Fruit fly (Drosophila melanogaster) whole organism, embryonic: ENCODE measurements around the gene term.
A peak's percentile ranks its signal among the peaks of the same experiment; 100 is the strongest.

Experiments
- Abd-B ChIP-seq: fragments of 200-800 bp; sonication (Bioruptor generic); optimal IDR thresholded peaks from 2 replicates; lab custom pipeline; 2018; ENCODE audit warnings: missing biosample characterization, mild to moderate bottlenecking, missing genetic modification characterization, moderate library complexity
- Ada2b ChIP-seq: fragments of 200-800 bp; sonication (Bioruptor generic); IDR thresholded peaks from 2 replicates; pipeline ENCODE4 v1.3.6; 2022; ENCODE audit warnings: missing biosample characterization, missing genetic modification characterization
- Adf1 ChIP-seq: fragments of 200-800 bp; sonication (Bioruptor generic); IDR thresholded peaks from 2 replicates; pipeline ENCODE4 v1.3.6; 2022; ENCODE audit warnings: missing biosample characterization, missing genetic modification characterization
- Antp ChIP-seq: fragments of 200-800 bp; sonication (Bioruptor generic); optimal IDR thresholded peaks from 3 replicates; lab custom pipeline; 2016; ENCODE audit warnings: missing biosample characterization, missing genetic modification characterization
- B-H1 ChIP-seq: fragments of 200-800 bp; sonication (Bioruptor generic); IDR thresholded peaks from 3 replicates; pipeline ENCODE4 v1.3.6; 2022; ENCODE audit warnings: missing biosample characterization, missing genetic modification characterization
- CG10147 ChIP-seq: fragments of 200-800 bp; sonication (Bioruptor generic); optimal IDR thresholded peaks from 2 replicates; lab custom pipeline; 2019; ENCODE audit warnings: missing biosample characterization, mild to moderate bottlenecking, missing genetic modification characterization, moderate library complexity
- CG10267 ChIP-seq: fragments of 200-800 bp; sonication (Bioruptor generic); optimal IDR thresholded peaks from 2 replicates; lab custom pipeline; 2018; ENCODE audit warnings: missing biosample characterization, mild to moderate bottlenecking, missing genetic modification characterization, moderate library complexity
- CG10959 ChIP-seq: fragments of 200-800 bp; sonication (Bioruptor generic); IDR thresholded peaks from 2 replicates; pipeline ENCODE4 v1.3.6; 2022; ENCODE audit warnings: missing biosample characterization, missing genetic modification characterization
- CG10979 ChIP-seq: fragments of 200-800 bp; sonication (Bioruptor generic); optimal IDR thresholded peaks from 2 replicates; lab custom pipeline; 2018; ENCODE audit warnings: missing biosample characterization, mild to moderate bottlenecking, missing genetic modification characterization, moderate library complexity
- CG14050 ChIP-seq: fragments of 200-800 bp; sonication (Bioruptor generic); IDR thresholded peaks from 3 replicates; pipeline ENCODE4 v1.3.6; 2022; ENCODE audit warnings: missing biosample characterization, missing genetic modification characterization
- CG17612 ChIP-seq: fragments of 200-800 bp; sonication (Bioruptor generic); IDR thresholded peaks from 2 replicates; pipeline ENCODE4 v1.3.6; 2022; ENCODE audit warnings: missing biosample characterization, missing genetic modification characterization
- CG18011 ChIP-seq: fragments of 200-800 bp; sonication (Bioruptor generic); optimal IDR thresholded peaks from 2 replicates; lab custom pipeline; 2017; ENCODE audit warnings: missing biosample characterization, missing genetic modification characterization, mild to moderate bottlenecking, moderate library complexity, missing genotype
- CG30403 ChIP-seq: fragments of 200-800 bp; sonication (Bioruptor generic); optimal IDR thresholded peaks from 3 replicates; lab custom pipeline; 2016; ENCODE audit warnings: missing biosample characterization, missing genetic modification characterization
- CG30431 ChIP-seq: fragments of 200-800 bp; sonication (Bioruptor generic); optimal IDR thresholded peaks from 2 replicates; lab custom pipeline; 2017; ENCODE audit warnings: missing biosample characterization, missing genetic modification characterization
- CG31388 ChIP-seq: fragments of 200-800 bp; sonication (Bioruptor generic); optimal IDR thresholded peaks from 2 replicates; lab custom pipeline; 2016; ENCODE audit warnings: missing biosample characterization, missing genetic modification characterization
- CG4282 ChIP-seq: fragments of 200-800 bp; sonication (Bioruptor generic); optimal IDR thresholded peaks from 2 replicates; lab custom pipeline; 2016; ENCODE audit warnings: missing biosample characterization, missing genetic modification characterization
- CG4404 ChIP-seq: fragments of 200-800 bp; sonication (Bioruptor generic); IDR thresholded peaks from 2 replicates; pipeline ENCODE4 v1.3.6; 2022; ENCODE audit warnings: missing biosample characterization, missing genetic modification characterization
- CG5180 ChIP-seq: fragments of 200-800 bp; sonication (Bioruptor generic); optimal IDR thresholded peaks from 3 replicates; lab custom pipeline; 2017; ENCODE audit warnings: missing biosample characterization, missing genetic modification characterization, mild to moderate bottlenecking, moderate library complexity, missing genetic modification reagents
- CG7745 ChIP-seq: fragments of 200-800 bp; sonication (Bioruptor generic); optimal IDR thresholded peaks from 2 replicates; lab custom pipeline; 2018; ENCODE audit warnings: missing biosample characterization, mild to moderate bottlenecking, missing genetic modification characterization, moderate library complexity
- CG7987 ChIP-seq: fragments of 200-800 bp; sonication (Bioruptor generic); optimal IDR thresholded peaks from 2 replicates; lab custom pipeline; 2018; ENCODE audit warnings: missing biosample characterization, mild to moderate bottlenecking, missing genetic modification characterization, moderate library complexity
- CG8359 ChIP-seq: fragments of 200-800 bp; sonication (Bioruptor generic); optimal IDR thresholded peaks from 2 replicates; lab custom pipeline; 2017; ENCODE audit warnings: missing biosample characterization, mild to moderate bottlenecking, missing genetic modification characterization, borderline replicate concordance
- Dref ChIP-seq: fragments of 200-800 bp; sonication (Bioruptor generic); IDR thresholded peaks from 2 replicates; pipeline ENCODE4 v1.3.6; 2022; ENCODE audit warnings: missing biosample characterization, missing genetic modification characterization
- ERR ChIP-seq: fragments of 200-800 bp; sonication (Bioruptor generic); optimal IDR thresholded peaks from 2 replicates; lab custom pipeline; 2016; ENCODE audit warnings: missing biosample characterization, missing genetic modification characterization
- Fer1 ChIP-seq: fragments of 200-800 bp; sonication (Bioruptor generic); optimal IDR thresholded peaks from 2 replicates; lab custom pipeline; 2017; ENCODE audit warnings: missing biosample characterization, mild to moderate bottlenecking, missing genetic modification characterization
- Lim3 ChIP-seq: fragments of 200-800 bp; sonication (Bioruptor generic); IDR thresholded peaks from 2 replicates; pipeline ENCODE4 v1.3.6; 2022; ENCODE audit warnings: missing biosample characterization, missing genetic modification characterization
- NK7.1 ChIP-seq: fragments of 200-800 bp; sonication (Bioruptor generic); optimal IDR thresholded peaks from 3 replicates; lab custom pipeline; 2016; ENCODE audit warnings: missing biosample characterization, missing genetic modification characterization
- Nf-YC ChIP-seq: fragments of 200-800 bp; optimal IDR thresholded peaks from 3 replicates; lab custom pipeline; 2019; ENCODE audit warnings: missing biosample characterization, mild to moderate bottlenecking, missing genetic modification characterization, moderate library complexity
- Oaz ChIP-seq: fragments of 200-800 bp; sonication (Bioruptor generic); IDR thresholded peaks from 2 replicates; pipeline ENCODE4 v1.3.6; 2022; ENCODE audit warnings: missing biosample characterization, missing genetic modification characterization
- Spps ChIP-seq: fragments of 200-800 bp; sonication (Bioruptor generic); optimal IDR thresholded peaks from 2 replicates; lab custom pipeline; 2018; ENCODE audit warnings: missing biosample characterization, mild to moderate bottlenecking, missing genetic modification characterization
- Taf1 ChIP-seq: fragments of 200-800 bp; sonication (Bioruptor generic); IDR thresholded peaks from 2 replicates; pipeline ENCODE4 v1.3.6; 2022; ENCODE audit warnings: missing biosample characterization, missing genetic modification characterization
- Xrp1 ChIP-seq: fragments of 200-800 bp; sonication (Bioruptor generic); IDR thresholded peaks from 2 replicates; pipeline ENCODE4 v1.3.6; 2022; ENCODE audit warnings: missing biosample characterization, missing genetic modification characterization
- bbx ChIP-seq: fragments of 200-800 bp; sonication (Bioruptor generic); IDR thresholded peaks from 2 replicates; pipeline ENCODE4 v1.3.6; 2022; ENCODE audit warnings: missing biosample characterization, missing genetic modification characterization; ENCODE audit not compliant: partially characterized antibody
- ci ChIP-seq: fragments of 200-800 bp; sonication (Bioruptor generic); IDR thresholded peaks from 3 replicates; pipeline ENCODE4 v1.3.6; 2022; ENCODE audit warnings: missing biosample characterization, missing genetic modification characterization
- disco-r ChIP-seq: fragments of 200-800 bp; sonication (Bioruptor generic); optimal IDR thresholded peaks from 2 replicates; lab custom pipeline; 2016; ENCODE audit warnings: missing biosample characterization, missing genetic modification characterization
- dm ChIP-seq: fragments of 200-800 bp; sonication (Bioruptor generic); optimal IDR thresholded peaks from 3 replicates; lab custom pipeline; 2016; ENCODE audit warnings: missing biosample characterization, missing genetic modification characterization
- eyg ChIP-seq: fragments of 200-800 bp; sonication (Bioruptor generic); optimal IDR thresholded peaks from 3 replicates; lab custom pipeline; 2016; ENCODE audit warnings: missing biosample characterization, missing genetic modification characterization
- fd3F ChIP-seq: fragments of 200-800 bp; sonication (Bioruptor generic); optimal IDR thresholded peaks from 2 replicates; lab custom pipeline; 2018; ENCODE audit warnings: missing biosample characterization, mild to moderate bottlenecking, missing genetic modification characterization, moderate library complexity
- gcm ChIP-seq: fragments of 200-800 bp; sonication (Bioruptor generic); optimal IDR thresholded peaks from 2 replicates; lab custom pipeline; 2019; ENCODE audit warnings: missing biosample characterization, mild to moderate bottlenecking, missing genetic modification characterization, moderate library complexity
- nerfin-2 ChIP-seq: fragments of 200-800 bp; sonication (Bioruptor generic); IDR thresholded peaks from 2 replicates; pipeline ENCODE4 v1.3.6; 2022; ENCODE audit warnings: missing biosample characterization, missing genetic modification characterization; ENCODE audit not compliant: partially characterized antibody
- otp ChIP-seq: fragments of 200-800 bp; sonication (Bioruptor generic); IDR thresholded peaks from 3 replicates; pipeline ENCODE4, ENCODE4 v1.3.6; 2022; ENCODE audit warnings: missing biosample characterization, missing genetic modification characterization
- pnt ChIP-seq: fragments of 200-800 bp; sonication (Bioruptor generic); optimal IDR thresholded peaks from 3 replicates; lab custom pipeline; 2016; ENCODE audit warnings: missing biosample characterization, missing genetic modification characterization
- pzg ChIP-seq: fragments of 200-800 bp; sonication (Bioruptor generic); optimal IDR thresholded peaks from 3 replicates; lab custom pipeline; 2018; ENCODE audit warnings: missing biosample characterization, mild to moderate bottlenecking, missing genetic modification characterization, moderate library complexity
- sens ChIP-seq: fragments of 200-800 bp; sonication (Bioruptor generic); peaks from one replicate; lab custom pipeline; 2016; ENCODE audit warnings: missing biosample characterization, missing genetic modification characterization
- tll ChIP-seq, 2 experiments: fragments of 200-800 bp in 1 of 2; fragments of >200 bp in 1 of 2; sonication (Bioruptor generic) in 1 of 2; optimal IDR thresholded peaks; 2 replicates each; lab custom pipeline; 2017 to 2019; ENCODE audit warnings: missing biosample characterization in 2 of 2, missing genetic modification characterization in 2 of 2, mild to moderate bottlenecking in 1 of 2, moderate library complexity in 1 of 2
- tna ChIP-seq: fragments of 200-800 bp; sonication (Bioruptor generic); IDR thresholded peaks from 2 replicates; pipeline ENCODE4 v1.3.6; 2022; ENCODE audit warnings: missing biosample characterization, missing genetic modification characterization; ENCODE audit not compliant: partially characterized antibody
- zen2 ChIP-seq: fragments of 200-800 bp; sonication (Bioruptor generic); IDR thresholded peaks from 3 replicates; pipeline ENCODE4 v1.3.6; 2022; ENCODE audit warnings: missing biosample characterization, missing genetic modification characterization; ENCODE audit not compliant: partially characterized antibody
- zfh1 ChIP-seq: fragments of 200-800 bp; sonication (Bioruptor generic); IDR thresholded peaks from 3 replicates; pipeline ENCODE4 v1.3.6; 2022; ENCODE audit warnings: missing biosample characterization, missing genetic modification characterization

The term gene

dm6 chr3L:18617893-18618577 lies 24.5 kb upstream of the term start, which contains the start of the genes CG13380 and CG4174 (continued):
- no peak for TF ChIP-seq gcm
- peak; percentile 20 for TF ChIP-seq CG10267
- TF ChIP-seq fd3F = no peak
- TF ChIP-seq bbx = peak; percentile 93
- TF ChIP-seq dm (GFP tag; lab: Kevin White, UChicago) = no peak
- TF ChIP-seq Xrp1 (GFP tag; lab: Robert Waterston, UW) = peak; percentile 16; the same call in 1 of the 2 replicates
- TF ChIP-seq CG8359 = no peak
- no peak for TF ChIP-seq CG14050 (GFP tag; lab: Robert Waterston, UW)
- no peak for TF ChIP-seq CG10979
- TF ChIP-seq eyg (GFP tag; lab: Kevin White, UChicago) = no peak
- TF ChIP-seq Oaz (GFP tag; lab: Robert Waterston, UW) = no peak
- no peak for TF ChIP-seq NK7.1 (GFP tag; lab: Kevin White, UChicago)
- no peak for TF ChIP-seq CG10959 (GFP tag; lab: Robert Waterston, UW)
- peak; percentile 47; the same call in 1 of the 2 replicates for TF ChIP-seq Adf1 (GFP tag; lab: Robert Waterston, UW)
- TF ChIP-seq Ada2b (GFP tag; lab: Robert Waterston, UW) = no peak
- TF ChIP-seq CG18011 = no peak
- TF ChIP-seq pnt = no peak
- no peak for TF ChIP-seq Antp (GFP tag; lab: Kevin White, UChicago)
- peak; percentile 10 for TF ChIP-seq Abd-B
- TF ChIP-seq Lim3 (GFP tag; lab: Robert Waterston, UW) = no peak
- no peak for TF ChIP-seq disco-r (GFP tag; lab: Kevin White, UChicago)
- peak; percentile 27; the same call in 1 of the 2 replicates for TF ChIP-seq Dref
- peak; percentile 81 for TF ChIP-seq sens (GFP tag; lab: Kevin White, UChicago)
- no peak for TF ChIP-seq CG5180 (GFP tag; lab: Kevin White, UChicago)
- no peak for TF ChIP-seq ERR (GFP tag; lab: Kevin White, UChicago)
- no peak for TF ChIP-seq Fer1 (GFP tag; lab: Kevin White, UChicago)
- no peak for TF ChIP-seq CG30403
- no peak for TF ChIP-seq Spps (tag; lab: Kevin White, UChicago)
- TF ChIP-seq CG7745 (tag; lab: Kevin White, UChicago) = no peak
- TF ChIP-seq pzg (GFP tag; lab: Kevin White, UChicago) = peak; percentile 35
- no peak for TF ChIP-seq B-H1 (GFP tag; lab: Robert Waterston, UW)
- no peak for TF ChIP-seq CG17612
- TF ChIP-seq CG4404 = no peak
- no peak for TF ChIP-seq zfh1 (GFP tag; lab: Robert Waterston, UW)
- TF ChIP-seq otp (GFP tag; lab: Robert Waterston, UW) = no peak
- TF ChIP-seq CG7987 = no peak
- TF ChIP-seq CG30431 (GFP tag; lab: Kevin White, UChicago) = no peak
- peak in 1 of 2 experiments; percentile 35 for TF ChIP-seq tll (GFP tag; optimal IDR thresholded peaks at IDR 0.05; lab: Kevin White, UChicago)
- peak; percentile 92 for TF ChIP-seq tna (GFP tag; lab: Robert Waterston, UW)
- no peak for TF ChIP-seq CG10147 (GFP tag; lab: Kevin White, UChicago)
- no peak for TF ChIP-seq Taf1 (GFP tag; lab: Robert Waterston, UW)
- no peak for TF ChIP-seq Nf-YC (tag; lab: Kevin White, UChicago)
- no peak for TF ChIP-seq CG4282 (GFP tag; lab: Kevin White, UChicago)
- TF ChIP-seq ci (GFP tag; lab: Robert Waterston, UW) = no peak
- peak; percentile 87; the same call in 2 of the 3 replicates for TF ChIP-seq zen2 (GFP tag; lab: Robert Waterston, UW)
- TF ChIP-seq CG31388 (GFP tag; lab: Kevin White, UChicago) = no peak
- TF ChIP-seq nerfin-2 = peak; percentile 95
